Worm (Caenorhabditis elegans): Measurements from ENCODE around the gene F13A2.2.

- TF ChIP-seq mdl-1 (tag; optimal IDR thresholded peaks at IDR 0.05) (no peak), alr-1 (tag; optimal IDR thresholded peaks at IDR 0.05; ENCODE audit: borderline replicate concordance) (no peak), pax-3 (tag; optimal IDR thresholded peaks at IDR 0.05) (no peak), lin-13 (GFP tag; optimal IDR thresholded peaks at IDR 0.05) (no peak), sptf-1 (tag; optimal IDR thresholded peaks at IDR 0.05) (no peak), hlh-17 (GFP tag; optimal IDR thresholded peaks at IDR 0.05; ENCODE audit: borderline replicate concordance) (no peak), tbx-2 (tag; optimal IDR thresholded peaks at IDR 0.05) (peak; percentile 64), aly-2 (tag; optimal IDR thresholded peaks at IDR 0.05) (no peak), nhr-12 (tag; optimal IDR thresholded peaks at IDR 0.05) (no peak), snpc-4 (tag; optimal IDR thresholded peaks at IDR 0.05) (no peak), aha-1 (tag; optimal IDR thresholded peaks at IDR 0.05) (no peak), lin-39 (tag; optimal IDR thresholded peaks at IDR 0.05) (no peak)
These were observed 27.0 kb downstream of the F13A2.2 start for ce11 chrV:4357369-4357768.
